Fruit fly (Drosophila melanogaster) Kc167 (cell line): ENCODE results near the gene Ppt2.

Experiments
- Myc ChIP-seq: fragments of >200 bp; optimal IDR thresholded peaks from 2 replicates; lab custom pipeline; 2017; ENCODE audit warnings: missing external identifiers
- Sin3A ChIP-seq: fragments of >200 bp; optimal IDR thresholded peaks from 2 replicates; lab custom pipeline; 2018; ENCODE audit warnings: missing external identifiers
- insv ChIP-seq: fragments of >200 bp; optimal IDR thresholded peaks from 3 replicates; lab custom pipeline; 2018; ENCODE audit warnings: missing external identifiers
- psq ChIP-seq: fragments of >200 bp; optimal IDR thresholded peaks from 2 replicates; lab custom pipeline; 2017; ENCODE audit warnings: missing external identifiers
- ttk ChIP-seq: sonication (Bioruptor generic); optimal IDR thresholded peaks from 2 replicates; lab custom pipeline; 2017; ENCODE audit warnings: missing external identifiers

DNA sequence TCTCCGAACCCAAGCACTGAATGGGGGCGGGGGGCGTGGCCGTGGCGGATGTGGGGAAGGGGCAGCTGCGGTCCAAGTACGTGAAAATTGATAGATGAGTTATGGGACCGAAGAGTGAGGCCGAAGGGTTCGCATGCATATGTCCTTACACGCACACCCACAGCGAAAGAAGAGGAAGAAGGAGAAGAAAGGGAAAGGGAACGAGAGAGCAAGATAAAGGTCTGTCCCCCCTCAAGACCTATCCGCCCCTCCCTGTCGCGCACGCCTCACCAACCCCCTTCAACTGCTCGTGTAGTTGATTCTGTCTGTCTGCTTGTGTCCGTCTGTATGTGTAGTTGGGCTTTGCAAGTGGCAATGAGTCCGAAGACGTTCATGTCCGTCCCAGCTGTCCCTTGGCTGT, 30.7 kb upstream of the Ppt2 start:
- no peak for TF ChIP-seq Sin3A (lab: Kevin White, UChicago)
- no peak for TF ChIP-seq ttk
- TF ChIP-seq insv (lab: Kevin White, UChicago): no peak
- TF ChIP-seq psq (lab: Kevin White, UChicago): no peak
- TF ChIP-seq Myc: no peak
